Worm (Caenorhabditis elegans) whole organism, mixed stage, embryonic: ENCODE measurements around the gene F44F4.9.
A peak's percentile ranks its signal among the peaks of the same experiment; 100 is the strongest.
"Not testable (repeated sequence)": the region's sequence is repeated elsewhere in the genome, so short reads cannot be mapped to it uniquely, and the experiment has no call there.

ENCODE experiments used
- M03D4.4 ChIP-seq: sonication (generic microtip); optimal IDR thresholded peaks from 2 replicates; lab custom pipeline; 2017; ENCODE audit warnings: mild to moderate bottlenecking, missing genetic modification characterization, missing compliant biosample characterization
- blmp-1 ChIP-seq: fragments of 150-350 bp; optimal IDR thresholded peaks from 2 replicates; lab custom pipeline; 2014; ENCODE audit warnings: missing biosample characterization, missing genetic modification characterization
- ceh-39 ChIP-seq: fragments of 150-350 bp; optimal IDR thresholded peaks from 2 replicates; lab custom pipeline; 2014; ENCODE audit warnings: missing biosample characterization, missing genetic modification characterization
- ceh-83 ChIP-seq: fragments of 200-800 bp; sonication (Bioruptor generic); optimal IDR thresholded peaks from 2 replicates; lab custom pipeline; 2018; ENCODE audit warnings: mild to moderate bottlenecking, missing genetic modification characterization, missing compliant biosample characterization
- cnd-1 ChIP-seq: fragments of 200-800 bp; sonication (Bioruptor generic); optimal IDR thresholded peaks from 2 replicates; lab custom pipeline; 2018; ENCODE audit warnings: mild to moderate bottlenecking, missing genetic modification characterization, missing compliant biosample characterization
- drap-1 ChIP-seq: fragments of 200-800 bp; sonication (Bioruptor generic); optimal IDR thresholded peaks from 3 replicates; lab custom pipeline; 2018; ENCODE audit warnings: mild to moderate bottlenecking, missing genetic modification characterization, missing compliant biosample characterization
- elt-1 ChIP-seq: sonication (generic microtip); optimal IDR thresholded peaks from 2 replicates; lab custom pipeline; 2017; ENCODE audit warnings: missing genetic modification characterization, mild to moderate bottlenecking, missing compliant biosample characterization, antibody characterized with exemption, moderate library complexity, borderline replicate concordance; ENCODE audit not compliant: insufficient read depth
- elt-3 ChIP-seq: fragments of 150-350 bp; optimal IDR thresholded peaks from 2 replicates; lab custom pipeline; 2014; ENCODE audit warnings: missing biosample characterization, missing genetic modification characterization
- ham-2 ChIP-seq: fragments of 200-800 bp; sonication (Bioruptor generic); optimal IDR thresholded peaks from 2 replicates; lab custom pipeline; 2018; ENCODE audit warnings: mild to moderate bottlenecking, missing genetic modification characterization, missing compliant biosample characterization
- hlh-1 ChIP-seq: fragments of 150-350 bp; optimal IDR thresholded peaks from 2 replicates; lab custom pipeline; 2014; ENCODE audit warnings: missing biosample characterization, missing genetic modification reagents, missing genetic modification characterization
- lin-13 ChIP-seq: fragments of 150-350 bp; optimal IDR thresholded peaks from 2 replicates; lab custom pipeline; 2014; ENCODE audit warnings: missing biosample characterization, missing genetic modification characterization
- lin-32 ChIP-seq: fragments of 200-800 bp; sonication (Bioruptor generic); optimal IDR thresholded peaks from 2 replicates; lab custom pipeline; 2018; ENCODE audit warnings: mild to moderate bottlenecking, missing genetic modification characterization, missing compliant biosample characterization
- lsy-2 ChIP-seq: fragments of 150-350 bp; optimal IDR thresholded peaks from 2 replicates; lab custom pipeline; 2014; ENCODE audit warnings: missing biosample characterization, missing genetic modification characterization
- mab-5 ChIP-seq: fragments of 150-350 bp; optimal IDR thresholded peaks from 2 replicates; lab custom pipeline; 2014; ENCODE audit warnings: missing biosample characterization, missing genetic modification characterization
- mep-1 ChIP-seq: fragments of 150-350 bp; optimal IDR thresholded peaks from 2 replicates; lab custom pipeline; 2017; ENCODE audit warnings: missing biosample characterization, missing genetic modification reagents, missing genetic modification characterization, inconsistent platforms
- mls-2 ChIP-seq: sonication (generic microtip); optimal IDR thresholded peaks from 2 replicates; lab custom pipeline; 2016; ENCODE audit warnings: mild to moderate bottlenecking, missing genetic modification characterization, moderate library complexity, missing compliant biosample characterization
- nhr-12 ChIP-seq: fragments of 150-350 bp; optimal IDR thresholded peaks from 2 replicates; lab custom pipeline; 2014; ENCODE audit warnings: missing biosample characterization, missing genetic modification characterization
- nhr-237 ChIP-seq: fragments of 150-350 bp; optimal IDR thresholded peaks from 2 replicates; lab custom pipeline; 2014; ENCODE audit warnings: missing biosample characterization, missing genetic modification characterization
- nhr-28 ChIP-seq: fragments of 150-350 bp; optimal IDR thresholded peaks from 2 replicates; lab custom pipeline; 2014; ENCODE audit warnings: missing biosample characterization, missing genetic modification characterization
- nhr-76 ChIP-seq: sonication (generic microtip); optimal IDR thresholded peaks from 2 replicates; lab custom pipeline; 2017; ENCODE audit warnings: missing biosample characterization, missing genetic modification characterization
- pha-4 ChIP-seq: fragments of 150-350 bp; optimal IDR thresholded peaks from 2 replicates; lab custom pipeline; 2018; ENCODE audit warnings: missing biosample characterization, missing genetic modification reagents, missing genetic modification characterization
- sem-2 ChIP-seq: fragments of 200-800 bp; sonication (Bioruptor generic); optimal IDR thresholded peaks from 2 replicates; lab custom pipeline; 2018; ENCODE audit warnings: mild to moderate bottlenecking, missing genetic modification characterization, missing compliant biosample characterization
- snpc-4 ChIP-seq: fragments of 150-350 bp; optimal IDR thresholded peaks from 2 replicates; lab custom pipeline; 2014; ENCODE audit warnings: missing biosample characterization, missing genetic modification characterization
- sptf-1 ChIP-seq: sonication (generic microtip); optimal IDR thresholded peaks from 2 replicates; lab custom pipeline; 2017; ENCODE audit warnings: mild to moderate bottlenecking, missing genetic modification characterization, moderate library complexity, missing compliant biosample characterization
- tbx-8 ChIP-seq: fragments of 200-800 bp; sonication (Bioruptor generic); optimal IDR thresholded peaks from 2 replicates; lab custom pipeline; 2018; ENCODE audit warnings: mild to moderate bottlenecking, missing genetic modification characterization, moderate library complexity, missing compliant biosample characterization
- unc-120 ChIP-seq: sonication (generic microtip); optimal IDR thresholded peaks from 2 replicates; lab custom pipeline; 2017; ENCODE audit warnings: missing genetic modification characterization, missing compliant biosample characterization; ENCODE audit not compliant: poor library complexity, severe bottlenecking
- unc-62 ChIP-seq: fragments of 150-350 bp; optimal IDR thresholded peaks from 2 replicates; lab custom pipeline; 2014; ENCODE audit warnings: missing biosample characterization, missing genetic modification reagents, missing genetic modification characterization
- zip-8 ChIP-seq: fragments of 150-350 bp; optimal IDR thresholded peaks from 2 replicates; lab custom pipeline; 2014; ENCODE audit warnings: missing biosample characterization, missing genetic modification characterization
- ztf-11 ChIP-seq: fragments of 150-350 bp; optimal IDR thresholded peaks from 2 replicates; lab custom pipeline; 2014; ENCODE audit warnings: missing biosample characterization, missing genetic modification characterization

The F44F4.9 gene

ce11 chrII:10946848-10947247, 31.2 kb upstream of the F44F4.9 start:
- peak; percentile 81 for TF ChIP-seq unc-62 (GFP tag; lab: Kevin White, UChicago)
- no peak for TF ChIP-seq nhr-237 (tag; lab: Kevin White, UChicago)
- no peak for TF ChIP-seq snpc-4 (tag; lab: Kevin White, UChicago)

DNA sequence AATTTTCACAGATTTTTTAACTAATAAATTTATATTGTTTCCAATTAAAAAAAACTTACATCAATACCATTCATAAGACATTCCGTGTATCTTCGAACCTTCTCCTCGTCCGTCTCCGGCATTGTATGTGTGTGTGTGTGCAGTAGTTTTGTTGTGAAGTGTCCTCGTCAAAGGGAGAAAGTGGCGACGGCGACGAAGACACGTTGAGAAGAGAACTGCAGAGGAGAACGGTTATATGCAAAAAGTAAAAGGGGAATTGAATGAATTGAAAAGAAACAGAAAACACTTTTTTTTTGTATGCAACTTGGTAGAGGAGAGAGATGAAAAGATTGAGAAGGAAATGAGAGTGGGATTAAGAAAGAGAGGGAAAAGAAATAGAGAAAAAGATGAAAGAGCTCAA, 29.8 kb upstream of the F44F4.9 start:
- TF ChIP-seq nhr-237 (tag; lab: Kevin White, UChicago) (no peak), sptf-1 (tag; lab: Kevin White, UChicago) (no peak), elt-3 (no peak), ceh-39 (tag; lab: Kevin White, UChicago) (no peak), cnd-1 (tag; lab: Kevin White, UChicago) (no peak), blmp-1 (no peak), pha-4 (no peak), lin-13 (tag; lab: Kevin White, UChicago) (no peak), ceh-83 (no peak), lin-32 (GFP tag; lab: Kevin White, UChicago) (no peak), nhr-76 (no peak), elt-1 (tag; lab: Kevin White, UChicago) (no peak), lsy-2 (tag; lab: Kevin White, UChicago) (no peak), drap-1 (GFP tag; lab: Kevin White, UChicago) (no peak), M03D4.4 (tag; lab: Kevin White, UChicago) (no peak), unc-120 (tag; lab: Kevin White, UChicago) (no peak), mep-1 (tag; lab: Kevin White, UChicago) (no peak), ham-2 (GFP tag; lab: Kevin White, UChicago) (no peak)

ce11 chrII:10941918-10942317, 26.3 kb upstream of the F44F4.9 start, which contains the start of gene R03D7.15:
Gene R03D7.15 (plus strand): TSS chrII:10942216.
- not testable (repeated sequence) for TF ChIP-seq lsy-2, lin-13, sptf-1 (tag; lab: Kevin White, UChicago)
- TF ChIP-seq, all 35 proteins: peak for 0; not testable (repeated sequence) for 35

DNA sequence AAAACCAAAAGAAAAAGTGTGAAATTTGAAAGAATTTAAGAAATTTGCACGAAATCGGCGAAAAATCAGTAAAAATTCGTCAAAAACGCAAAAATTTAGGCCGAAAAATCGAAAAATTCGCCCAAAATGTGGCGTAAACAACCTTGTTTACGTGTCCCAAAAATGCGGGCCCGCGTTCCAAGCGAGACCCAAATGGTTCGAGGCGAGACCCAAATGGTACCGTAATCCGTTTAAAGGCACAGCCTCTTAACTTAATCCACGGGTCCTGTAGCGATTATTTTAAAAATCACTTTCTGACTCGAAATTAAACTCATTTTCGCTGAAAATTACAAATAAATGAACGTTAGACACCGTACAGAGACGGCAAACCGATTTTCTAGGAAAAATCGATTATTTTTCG, 19.7 kb upstream of the F44F4.9 start:
- TF ChIP-seq drap-1 (GFP tag; lab: Kevin White, UChicago) (no peak), nhr-12 (tag; lab: Kevin White, UChicago) (no peak), snpc-4 (tag; lab: Kevin White, UChicago) (no peak)

DNA sequence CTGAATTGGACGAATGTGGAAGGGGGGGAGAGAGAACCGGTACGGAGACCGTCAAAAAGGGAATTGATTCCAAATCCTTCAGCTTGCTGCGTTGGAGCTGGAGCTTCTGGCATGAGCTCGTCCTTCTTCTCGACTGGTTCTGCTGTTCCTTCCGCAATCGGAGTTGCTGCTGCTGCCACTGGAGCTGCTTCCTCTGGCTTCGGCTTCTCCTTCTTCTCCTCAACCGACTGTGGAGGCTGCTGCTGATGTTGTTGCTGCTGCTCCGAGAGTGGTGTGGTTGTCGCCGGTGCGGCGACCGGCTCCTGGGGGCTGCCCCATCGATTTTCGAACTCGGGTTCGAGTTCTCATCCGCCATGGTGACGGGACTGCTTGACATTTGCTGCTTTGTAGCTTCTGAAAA, 19.2 kb upstream of the F44F4.9 start, which contains the start of gene R03D7.2:
Gene R03D7.2, minus strand, starts transcription at position 399 of the 400 bp plus-strand sequence.
- TF ChIP-seq elt-3 (no peak), mls-2 (tag; lab: Kevin White, UChicago) (no peak), sem-2 (GFP tag; lab: Kevin White, UChicago) (no peak), nhr-28 (tag; lab: Kevin White, UChicago) (no peak), elt-1 (tag; lab: Kevin White, UChicago) (no peak), lsy-2 (tag; lab: Kevin White, UChicago) (no peak), tbx-8 (GFP tag; lab: Kevin White, UChicago) (no peak), lin-32 (GFP tag; lab: Kevin White, UChicago) (no peak), unc-62 (GFP tag; lab: Kevin White, UChicago) (no peak), sptf-1 (tag; lab: Kevin White, UChicago) (no peak), lin-13 (tag; lab: Kevin White, UChicago) (no peak), cnd-1 (tag; lab: Kevin White, UChicago) (no peak), nhr-76 (no peak), ztf-11 (no peak)

DNA sequence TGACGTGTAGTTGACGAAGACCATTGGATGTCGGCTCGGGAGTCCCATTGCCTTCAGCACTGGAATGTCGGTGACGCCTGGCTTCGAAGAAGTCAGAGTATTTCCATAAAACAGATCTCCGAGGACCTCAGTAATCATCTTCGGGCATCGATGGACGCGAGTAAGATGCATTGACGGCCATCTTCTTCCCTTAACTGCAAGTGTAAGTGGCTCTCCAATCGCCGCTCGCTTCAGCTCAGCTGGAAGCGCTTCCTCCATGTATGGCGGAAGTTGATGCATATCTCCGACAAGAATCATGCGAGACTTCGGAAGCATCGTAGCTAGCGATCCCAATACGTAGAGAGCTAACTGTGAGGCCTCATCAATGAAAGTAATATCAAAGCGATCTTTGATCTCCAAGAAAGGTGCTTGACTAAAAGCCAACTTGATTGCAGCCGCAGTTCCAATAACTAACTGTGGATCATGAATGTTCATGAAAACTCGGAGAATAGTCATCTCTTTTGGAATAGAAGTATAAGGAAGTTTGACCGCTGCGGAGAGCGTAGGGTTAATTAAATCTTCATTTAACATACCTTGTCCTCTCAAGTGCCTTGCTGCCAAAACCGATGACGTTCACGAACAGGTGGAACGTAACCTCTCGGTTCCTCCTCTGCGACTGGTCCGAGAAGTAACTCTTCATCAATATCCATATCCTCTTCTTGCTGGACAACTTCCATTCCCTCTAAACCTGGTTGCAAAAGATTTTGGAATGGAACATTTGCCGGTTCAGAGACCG, 18.5 kb upstream of the F44F4.9 start:
- TF ChIP-seq elt-3 (no peak), lin-13 (tag; lab: Kevin White, UChicago) (no peak), sptf-1 (tag; lab: Kevin White, UChicago) (no peak), hlh-1 (tag; lab: Kevin White, UChicago) (no peak), sem-2 (GFP tag; lab: Kevin White, UChicago) (no peak), nhr-237 (tag; lab: Kevin White, UChicago) (no peak), zip-8 (tag; lab: Kevin White, UChicago) (no peak), mab-5 (tag; lab: Kevin White, UChicago) (no peak)
